Worm (Caenorhabditis elegans) whole organism, midembryonic: ENCODE measurements around the gene F41E6.12.

Experiments used
- flt-1 ChIP-seq: fragments of 200-800 bp; sonication (Bioruptor generic); IDR thresholded peaks from 2 replicates; pipeline ENCODE4 v1.3.6; 2022; ENCODE audit warnings: missing genetic modification characterization, missing compliant biosample characterization
- tab-1 ChIP-seq: fragments of 200-800 bp; sonication (Bioruptor generic); IDR thresholded peaks from 2 replicates; pipeline ENCODE4 v1.3.6; 2022; ENCODE audit warnings: missing genetic modification characterization, missing compliant biosample characterization
- ztf-29 ChIP-seq: fragments of 200-800 bp; sonication (Bioruptor generic); IDR thresholded peaks from 2 replicates; pipeline ENCODE4 v1.3.6; 2022; ENCODE audit warnings: missing genetic modification reagents, missing genetic modification characterization, missing compliant biosample characterization

DNA sequence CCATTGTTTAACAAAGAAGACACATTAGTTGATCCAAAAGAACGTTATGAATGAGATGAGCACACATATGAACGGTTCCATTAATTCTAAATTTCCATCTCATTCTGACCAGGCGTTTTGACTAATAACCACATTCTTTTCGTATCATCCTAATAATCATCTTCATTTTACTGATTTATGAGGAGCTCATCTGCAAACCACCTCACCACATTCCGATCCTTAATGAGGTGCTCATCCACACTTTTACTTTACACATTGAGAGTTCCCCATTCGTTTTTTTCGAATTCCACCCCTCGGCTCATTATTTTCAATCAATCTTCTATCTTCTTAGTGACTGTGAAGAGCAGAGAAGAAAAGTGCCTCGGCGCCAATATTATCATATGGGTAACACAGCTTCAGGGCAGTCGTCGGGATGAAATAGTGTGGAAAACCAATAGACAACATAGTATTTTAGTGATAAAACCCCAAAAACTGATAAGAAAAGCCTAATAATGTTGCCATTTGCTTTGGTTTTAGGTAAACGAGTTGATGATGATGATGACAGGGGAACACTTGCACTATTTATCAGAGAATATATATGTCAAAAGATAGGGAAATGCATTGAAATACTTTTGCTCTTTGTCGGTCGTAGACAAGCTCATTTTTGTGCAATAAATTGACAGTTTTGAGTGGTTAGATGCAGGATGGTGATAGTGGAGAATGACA lies 22.2 kb upstream of the F41E6.12 start:
- no peak for TF ChIP-seq flt-1 (GFP tag; lab: Robert Waterston, UW)
- no peak for TF ChIP-seq ztf-29 (GFP tag; lab: Robert Waterston, UW)
- TF ChIP-seq tab-1 (GFP tag; lab: Robert Waterston, UW), result no peak
